Worm (Caenorhabditis elegans) whole organism, L4 larva: ENCODE measurements around the gene F56H9.8.

Experiments
- lin-1 ChIP-seq: fragments of 200-800 bp; sonication (Bioruptor generic); IDR thresholded peaks from 2 replicates; pipeline ENCODE4 v1.3.6; 2022; ENCODE audit warnings: missing genetic modification reagents, missing genetic modification characterization, missing compliant biosample characterization
- nhr-6 ChIP-seq: fragments of 150-350 bp; optimal IDR thresholded peaks from 2 replicates; lab custom pipeline; 2014; ENCODE audit warnings: missing biosample characterization, missing genetic modification characterization
- skn-1 ChIP-seq: fragments of 150-350 bp; optimal IDR thresholded peaks from 2 replicates; lab custom pipeline; 2014; ENCODE audit warnings: missing biosample characterization, missing genetic modification characterization

- TF ChIP-seq skn-1 (tag; lab: Kevin White, UChicago) = no peak
- no peak for TF ChIP-seq nhr-6 (tag; lab: Kevin White, UChicago)
- no peak for TF ChIP-seq lin-1 (GFP tag; lab: Robert Waterston, UW)
These were observed 48.4 kb upstream of the F56H9.8 start, which contains the start of gene mma-1 for ce11 chrV:12596196-12596595.
